Worm (Caenorhabditis elegans) whole organism, L4 larva: ENCODE results near the gene H21P03.10.

ENCODE experiments used
- ces-1 ChIP-seq: fragments of 150-350 bp; sonication (generic microtip); optimal IDR thresholded peaks from 4 replicates; lab custom pipeline; 2014; ENCODE audit warnings: missing biosample characterization, missing genetic modification reagents, missing genetic modification characterization
- nhr-76 ChIP-seq: fragments of 150-350 bp; optimal IDR thresholded peaks from 2 replicates; lab custom pipeline; 2014; ENCODE audit warnings: missing biosample characterization, missing genetic modification characterization

- TF ChIP-seq ces-1 (GFP tag; lab: Kevin White, UChicago) = no peak
- no peak for TF ChIP-seq nhr-76 (tag; lab: Kevin White, UChicago)
Measured at ce11 chrIV:11489610-11490339, 10.7 kb upstream of the H21P03.10 start.
